Worm (Caenorhabditis elegans) whole organism, L1 larva: ENCODE data around the gene ptp-3.

ENCODE experiments used
- C16A3.4 ChIP-seq: fragments of 150-350 bp; optimal IDR thresholded peaks from 2 replicates; lab custom pipeline; 2014; ENCODE audit warnings: missing biosample characterization, missing genetic modification characterization
- C34B4.2 ChIP-seq: sonication (generic microtip); optimal IDR thresholded peaks from 2 replicates; lab custom pipeline; 2017; ENCODE audit warnings: mild to moderate bottlenecking, missing genetic modification characterization, missing compliant biosample characterization
- aly-2 ChIP-seq: fragments of 150-350 bp; optimal IDR thresholded peaks from 2 replicates; lab custom pipeline; 2014; ENCODE audit warnings: missing biosample characterization, missing genetic modification characterization
- ama-1 ChIP-seq: fragments of 150-350 bp; optimal IDR thresholded peaks from 2 replicates; lab custom pipeline; 2014
- blmp-1 ChIP-seq: fragments of 150-350 bp; optimal IDR thresholded peaks from 2 replicates; lab custom pipeline; 2014; ENCODE audit warnings: missing biosample characterization, missing genetic modification characterization
- ceh-63 ChIP-seq: fragments of 200-800 bp; sonication (Bioruptor generic); optimal IDR thresholded peaks from 2 replicates; lab custom pipeline; 2018; ENCODE audit warnings: mild to moderate bottlenecking, missing genetic modification characterization, missing compliant biosample characterization
- ceh-8 ChIP-seq: fragments of 200-800 bp; sonication (Bioruptor generic); optimal IDR thresholded peaks from 2 replicates; lab custom pipeline; 2018; ENCODE audit warnings: mild to moderate bottlenecking, missing genetic modification characterization, moderate library complexity, missing compliant biosample characterization
- ceh-82 ChIP-seq, 3 experiments: fragments of 150-350 bp in 1 of 3; sonication (generic microtip) in 2 of 3; optimal IDR thresholded peaks; 2 replicates each; lab custom pipeline; 2014 to 2017; ENCODE audit warnings: missing biosample characterization in 3 of 3, missing genetic modification characterization in 3 of 3
- ceh-88 ChIP-seq: fragments of 200-800 bp; sonication (Bioruptor generic); IDR thresholded peaks from 2 replicates; pipeline ENCODE4 v1.3.6; 2022; ENCODE audit warnings: missing genetic modification characterization, missing compliant biosample characterization
- ceh-90 ChIP-seq: sonication (generic microtip); optimal IDR thresholded peaks from 2 replicates; lab custom pipeline; 2016; ENCODE audit warnings: missing genetic modification characterization, missing compliant biosample characterization
- ces-1 ChIP-seq: fragments of 150-350 bp; optimal IDR thresholded peaks from 2 replicates; lab custom pipeline; 2014; ENCODE audit warnings: missing biosample characterization, missing genetic modification reagents, missing genetic modification characterization
- dpl-1 ChIP-seq, 3 experiments: fragments of 150-350 bp in 2 of 3; sonication (generic microtip) in 1 of 3; optimal IDR thresholded peaks; 2 replicates each; lab custom pipeline; 2014 to 2017; ENCODE audit warnings: missing biosample characterization in 3 of 3, missing genetic modification characterization in 3 of 3, missing genetic modification reagents in 3 of 3
- dsc-1 ChIP-seq: sonication (generic microtip); optimal IDR thresholded peaks from 2 replicates; lab custom pipeline; 2016; ENCODE audit warnings: mild to moderate bottlenecking, missing genetic modification characterization, missing compliant biosample characterization
- efl-3 ChIP-seq: fragments of 200-800 bp; sonication (Bioruptor generic); optimal IDR thresholded peaks from 2 replicates; lab custom pipeline; 2018; ENCODE audit warnings: mild to moderate bottlenecking, missing genetic modification characterization, missing compliant biosample characterization
- egl-13 ChIP-seq: sonication (generic microtip); optimal IDR thresholded peaks from 2 replicates; lab custom pipeline; 2016; ENCODE audit warnings: missing genotype, missing genetic modification reagents, missing genetic modification characterization, missing compliant biosample characterization
- egl-27 ChIP-seq, 2 experiments: fragments of 150-350 bp in 1 of 2; sonication (generic microtip); optimal IDR thresholded peaks; 3 replicates each; lab custom pipeline; 2017 to 2018; ENCODE audit warnings: missing biosample characterization in 2 of 2, missing genetic modification characterization in 2 of 2, missing genetic modification reagents in 2 of 2
- elt-2 ChIP-seq: sonication (generic microtip); optimal IDR thresholded peaks from 2 replicates; lab custom pipeline; 2016; ENCODE audit warnings: missing genetic modification characterization, mild to moderate bottlenecking, inconsistent platforms, missing compliant biosample characterization, missing genetic modification reagents
- fkh-10 ChIP-seq: sonication (generic microtip); optimal IDR thresholded peaks from 2 replicates; lab custom pipeline; 2017; ENCODE audit warnings: missing biosample characterization, missing genetic modification reagents, missing genetic modification characterization
- fkh-8 ChIP-seq: sonication (generic microtip); optimal IDR thresholded peaks from 2 replicates; lab custom pipeline; 2016; ENCODE audit warnings: mild to moderate bottlenecking, missing genetic modification characterization, missing compliant biosample characterization
- hlh-4 ChIP-seq: sonication (generic microtip); optimal IDR thresholded peaks from 2 replicates; lab custom pipeline; 2016; ENCODE audit warnings: mild to moderate bottlenecking, missing genetic modification characterization, missing compliant biosample characterization
- irx-1 ChIP-seq: sonication (generic microtip); optimal IDR thresholded peaks from 2 replicates; lab custom pipeline; 2016; ENCODE audit warnings: missing genetic modification characterization, missing compliant biosample characterization
- isw-1 ChIP-seq: fragments of 200-800 bp; sonication (Bioruptor generic); IDR thresholded peaks from 2 replicates; pipeline ENCODE4 v1.3.6; 2022; ENCODE audit warnings: missing genetic modification characterization, missing compliant biosample characterization
- lin-13 ChIP-seq: fragments of 150-350 bp; optimal IDR thresholded peaks from 2 replicates; lab custom pipeline; 2014; ENCODE audit warnings: missing biosample characterization, missing genetic modification reagents, missing genetic modification characterization
- lin-14 ChIP-seq: fragments of 200-800 bp; sonication (Bioruptor generic); optimal IDR thresholded peaks from 2 replicates; lab custom pipeline; 2018; ENCODE audit warnings: mild to moderate bottlenecking, missing genetic modification characterization, moderate library complexity, missing compliant biosample characterization
- lin-35 ChIP-seq, 2 experiments: fragments of 150-350 bp; optimal IDR thresholded peaks; 2 replicates each; lab custom pipeline; 2014; ENCODE audit warnings: missing biosample characterization in 2 of 2, missing genetic modification characterization in 2 of 2, missing genetic modification reagents in 2 of 2
- lin-39 ChIP-seq: fragments of 150-350 bp; optimal IDR thresholded peaks from 2 replicates; lab custom pipeline; 2014; ENCODE audit warnings: missing biosample characterization, missing genetic modification reagents, missing genetic modification characterization
- mdl-1 ChIP-seq, 2 experiments: fragments of 150-350 bp; optimal IDR thresholded peaks; 2 replicates each; lab custom pipeline; 2014 to 2017; ENCODE audit warnings: missing biosample characterization in 2 of 2, missing genetic modification characterization in 2 of 2, inconsistent platforms in 1 of 2
- mef-2 ChIP-seq: fragments of 150-350 bp; optimal IDR thresholded peaks from 2 replicates; lab custom pipeline; 2014; ENCODE audit warnings: missing biosample characterization, missing genetic modification characterization
- mep-1 ChIP-seq: fragments of 150-350 bp; optimal IDR thresholded peaks from 2 replicates; lab custom pipeline; 2014; ENCODE audit warnings: missing biosample characterization, missing genetic modification characterization
- nhr-11 ChIP-seq: fragments of 150-350 bp; optimal IDR thresholded peaks from 2 replicates; lab custom pipeline; 2014; ENCODE audit warnings: missing biosample characterization, missing genetic modification characterization
- nhr-19 ChIP-seq: fragments of 200-800 bp; sonication (Bioruptor generic); conservative IDR thresholded peaks from 2 replicates; pipeline ENCODE4 v1.3.6; 2022; ENCODE audit warnings: missing genetic modification characterization, missing compliant biosample characterization
- nhr-20 ChIP-seq: sonication (generic microtip); optimal IDR thresholded peaks from 2 replicates; lab custom pipeline; 2016; ENCODE audit warnings: mild to moderate bottlenecking, missing genetic modification characterization, missing compliant biosample characterization
- nhr-237 ChIP-seq: fragments of 150-350 bp; optimal IDR thresholded peaks from 2 replicates; lab custom pipeline; 2014; ENCODE audit warnings: missing biosample characterization, missing genetic modification characterization
- nhr-28 ChIP-seq: fragments of 150-350 bp; optimal IDR thresholded peaks from 2 replicates; lab custom pipeline; 2014; ENCODE audit warnings: missing biosample characterization, missing genetic modification characterization
- nhr-71 ChIP-seq: sonication (generic microtip); optimal IDR thresholded peaks from 2 replicates; lab custom pipeline; 2016; ENCODE audit warnings: mild to moderate bottlenecking, missing genetic modification characterization, moderate library complexity, missing compliant biosample characterization
- nhr-77 ChIP-seq: fragments of 150-350 bp; optimal IDR thresholded peaks from 2 replicates; lab custom pipeline; 2014; ENCODE audit warnings: missing biosample characterization, missing genetic modification characterization
- nhr-85 ChIP-seq: sonication (generic microtip); peaks from one replicate; lab custom pipeline; 2016; ENCODE audit warnings: missing genetic modification characterization, inconsistent platforms, missing compliant biosample characterization
- nhr-90 ChIP-seq: sonication (generic microtip); optimal IDR thresholded peaks from 2 replicates; lab custom pipeline; 2016; ENCODE audit warnings: mild to moderate bottlenecking, missing genetic modification characterization, missing compliant biosample characterization; ENCODE audit not compliant: poor library complexity
- rnt-1 ChIP-seq: sonication (generic microtip); optimal IDR thresholded peaks from 2 replicates; lab custom pipeline; 2016; ENCODE audit warnings: mild to moderate bottlenecking, missing genetic modification characterization, moderate library complexity, missing compliant biosample characterization
- skn-1 ChIP-seq: fragments of 150-350 bp; optimal IDR thresholded peaks from 2 replicates; lab custom pipeline; 2014; ENCODE audit warnings: missing biosample characterization, missing genetic modification characterization
- snu-23 ChIP-seq: sonication (generic microtip); optimal IDR thresholded peaks from 2 replicates; lab custom pipeline; 2016; ENCODE audit warnings: missing genetic modification characterization, missing compliant biosample characterization
- sox-4 ChIP-seq: sonication (generic microtip); optimal IDR thresholded peaks from 2 replicates; lab custom pipeline; 2016; ENCODE audit warnings: missing genetic modification characterization, missing compliant biosample characterization
- sptf-1 ChIP-seq: fragments of 150-350 bp; optimal IDR thresholded peaks from 2 replicates; lab custom pipeline; 2014; ENCODE audit warnings: missing biosample characterization, missing genetic modification characterization
- tbx-2 ChIP-seq: sonication (generic microtip); optimal IDR thresholded peaks from 2 replicates; lab custom pipeline; 2016; ENCODE audit warnings: missing genetic modification characterization, missing compliant biosample characterization
- xbp-1 ChIP-seq: sonication (generic microtip); optimal IDR thresholded peaks from 2 replicates; lab custom pipeline; 2016; ENCODE audit warnings: missing genetic modification characterization, missing compliant biosample characterization
- zip-4 ChIP-seq: fragments of 200-800 bp; sonication (Bioruptor generic); optimal IDR thresholded peaks from 2 replicates; lab custom pipeline; 2018; ENCODE audit warnings: mild to moderate bottlenecking, missing genetic modification characterization, moderate library complexity, missing compliant biosample characterization

Gene ptp-3

DNA sequence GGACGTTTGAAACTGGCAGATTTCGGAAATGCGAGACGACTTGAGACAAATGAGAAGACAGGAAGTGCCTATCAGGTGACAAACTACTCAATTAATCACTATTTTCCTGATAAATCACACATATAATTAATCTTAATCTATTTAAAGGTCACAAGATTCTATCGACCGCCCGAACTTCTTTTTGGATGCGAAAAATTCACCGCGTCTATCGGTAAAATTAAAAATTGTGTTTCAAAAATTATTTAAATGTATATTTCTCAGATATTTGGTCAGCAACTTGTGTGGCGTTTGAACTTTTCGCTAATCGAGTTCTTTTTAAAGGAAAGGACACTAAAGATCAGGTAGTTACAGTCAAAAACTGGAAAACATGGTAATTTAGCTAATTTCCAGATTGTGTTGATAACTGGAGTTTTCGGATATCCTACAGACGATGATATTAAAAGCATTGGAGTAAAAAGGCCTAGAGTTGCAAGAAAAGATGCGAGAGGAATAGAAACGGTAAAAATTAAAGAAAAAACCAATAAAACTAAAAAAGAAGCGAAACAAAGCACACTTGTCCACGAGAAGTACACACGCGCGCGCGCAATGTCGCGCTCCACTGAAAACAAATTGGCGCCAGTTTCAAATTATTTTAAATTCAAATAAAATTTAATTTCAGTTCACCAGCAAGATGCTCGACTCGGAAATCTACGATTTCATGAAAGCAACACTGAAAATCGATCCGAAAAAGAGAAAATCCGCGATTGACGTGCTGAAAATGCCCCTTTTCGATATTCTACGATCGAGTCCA lies 26.9 kb upstream of the ptp-3 start (continued):
- TF ChIP-seq dpl-1 (GFP tag; optimal IDR thresholded peaks at IDR 0.05; lab: Kevin White, UChicago) (peak in 2 of 3 experiments; percentile 34 to 65), C16A3.4 (tag; lab: Kevin White, UChicago) (no peak), lin-14 (GFP tag; lab: Kevin White, UChicago) (peak; percentile 27), C34B4.2 (tag; lab: Kevin White, UChicago) (no peak), lin-39 (peak; percentile 49)

DNA sequence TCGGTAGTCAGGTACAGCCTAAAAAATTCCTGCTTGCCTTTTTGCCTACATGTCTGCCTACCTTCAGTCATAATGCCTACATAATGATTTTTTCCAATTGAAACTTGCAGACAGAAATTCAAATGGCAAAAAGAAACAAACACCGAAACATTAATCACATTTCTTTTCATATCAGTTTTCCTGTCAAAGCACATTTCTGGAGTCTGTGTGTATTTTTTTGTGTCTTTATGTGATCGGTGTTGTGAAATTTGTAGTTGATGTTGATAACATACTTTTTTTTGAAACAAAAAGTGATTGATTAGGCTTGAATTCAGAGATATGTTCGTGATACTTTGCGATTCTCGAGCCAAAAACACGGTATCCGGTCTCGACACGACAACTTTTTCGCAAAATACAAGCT lies 26.0 kb upstream of the ptp-3 start:
- TF ChIP-seq zip-4 (GFP tag; lab: Kevin White, UChicago) (no peak), hlh-4 (no peak), ama-1 (lab: Kevin White, UChicago) (no peak), fkh-10 (GFP tag; lab: Kevin White, UChicago) (no peak), sptf-1 (tag; lab: Kevin White, UChicago) (no peak), mef-2 (tag; lab: Kevin White, UChicago) (no peak), ceh-88 (GFP tag; lab: Robert Waterston, UW) (no peak), lin-35 (GFP tag; optimal IDR thresholded peaks at IDR 0.05; lab: Kevin White, UChicago) (peak in 1 of 2 experiments; percentile 2), elt-2 (tag; lab: Kevin White, UChicago) (peak; percentile 20), egl-27 (tag; optimal IDR thresholded peaks at IDR 0.05; lab: Kevin White, UChicago) (no peak)

DNA sequence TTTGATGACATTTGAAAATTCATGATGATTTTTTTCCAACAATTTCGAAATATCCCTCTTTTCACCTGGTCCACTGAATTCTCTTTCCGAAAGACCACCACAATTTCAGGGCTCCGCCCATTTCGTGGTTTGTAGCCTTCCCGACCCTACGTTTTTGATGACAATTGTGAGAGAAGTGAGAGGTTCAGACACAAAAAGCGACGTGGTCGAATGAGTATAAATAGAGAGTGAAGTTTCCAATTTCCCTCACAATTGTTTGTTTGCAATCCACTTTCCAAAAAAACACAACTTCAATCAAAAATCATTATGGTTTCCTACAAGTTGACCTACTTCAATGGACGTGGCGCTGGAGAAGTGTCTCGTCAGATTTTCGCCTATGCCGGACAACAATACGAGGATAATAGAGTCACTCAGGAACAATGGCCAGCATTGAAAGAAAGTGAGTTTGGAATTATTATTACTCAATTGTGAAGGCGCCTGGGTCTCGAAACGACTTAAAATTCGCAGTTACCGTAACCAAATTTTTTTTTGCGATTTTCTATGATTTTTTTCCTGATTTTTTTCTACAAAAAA lies 25.1 kb upstream of the ptp-3 start, which contains the start of gene gst-5:
Gene gst-5, plus strand, starts transcription at position 246 of the 573 bp plus-strand sequence.
- TF ChIP-seq aly-2 (tag; lab: Kevin White, UChicago): no peak
- no peak for TF ChIP-seq dsc-1 (tag; lab: Kevin White, UChicago)
- peak; percentile 68 for TF ChIP-seq blmp-1
- peak in 1 of 2 experiments; percentile 9 for TF ChIP-seq mdl-1 (tag; optimal IDR thresholded peaks at IDR 0.05; lab: Kevin White, UChicago)
- peak; percentile 19; the same call in 1 of the 2 replicates for TF ChIP-seq nhr-19 (GFP tag; lab: Robert Waterston, UW)
- peak; percentile 71 for TF ChIP-seq rnt-1 (tag; lab: Kevin White, UChicago)
- peak; percentile 41 for TF ChIP-seq zip-4 (GFP tag; lab: Kevin White, UChicago)
- TF ChIP-seq ceh-90 (tag; lab: Kevin White, UChicago): no peak
- peak; percentile 27 for TF ChIP-seq xbp-1 (tag; lab: Kevin White, UChicago)
- peak; percentile 54 for TF ChIP-seq nhr-77 (tag; lab: Kevin White, UChicago)
- peak; percentile 15 to 28 (median 18) for TF ChIP-seq dpl-1 (GFP tag; optimal IDR thresholded peaks at IDR 0.05; lab: Kevin White, UChicago)
- peak; percentile 44 for TF ChIP-seq tbx-2 (tag; lab: Kevin White, UChicago)
- TF ChIP-seq nhr-90 (tag; lab: Kevin White, UChicago): peak; percentile 43
- peak in 1 of 2 experiments; percentile 53 for TF ChIP-seq lin-35 (GFP tag; optimal IDR thresholded peaks at IDR 0.05; lab: Kevin White, UChicago)
- peak; percentile 99 for TF ChIP-seq skn-1 (tag; lab: Kevin White, UChicago)
- no peak for TF ChIP-seq ceh-63 (GFP tag; lab: Kevin White, UChicago)
- peak; percentile 3 for TF ChIP-seq irx-1 (tag; lab: Kevin White, UChicago)
- TF ChIP-seq nhr-237 (tag; lab: Kevin White, UChicago): peak; percentile 72
- TF ChIP-seq lin-13 (GFP tag; lab: Kevin White, UChicago): no peak
- TF ChIP-seq nhr-20 (tag; lab: Kevin White, UChicago): peak; percentile 68
- peak; percentile 79 for TF ChIP-seq nhr-71 (tag; lab: Kevin White, UChicago)
- TF ChIP-seq ceh-82 (tag; optimal IDR thresholded peaks at IDR 0.05; lab: Kevin White, UChicago): peak; percentile 10 to 50 (median 29)
- no peak for TF ChIP-seq hlh-4
- TF ChIP-seq sox-4: no peak
- no peak for TF ChIP-seq ceh-8 (GFP tag; lab: Kevin White, UChicago)
- peak; percentile 40 for TF ChIP-seq nhr-11 (tag; lab: Kevin White, UChicago)
- TF ChIP-seq egl-27 (tag; optimal IDR thresholded peaks at IDR 0.05; lab: Kevin White, UChicago): peak in 1 of 2 experiments; percentile 13
- TF ChIP-seq mep-1 (tag; lab: Kevin White, UChicago): peak; percentile 55
- TF ChIP-seq egl-13 (tag; lab: Kevin White, UChicago): no peak
- peak; percentile 27 for TF ChIP-seq isw-1
- peak; percentile 91 for TF ChIP-seq lin-14 (GFP tag; lab: Kevin White, UChicago)
- TF ChIP-seq nhr-28 (tag; lab: Kevin White, UChicago): peak; percentile 59
- no peak for TF ChIP-seq ces-1 (GFP tag; lab: Kevin White, UChicago)
- TF ChIP-seq fkh-8 (tag; lab: Kevin White, UChicago): peak; percentile 59
- peak; percentile 67 for TF ChIP-seq snu-23 (GFP tag; lab: Kevin White, UChicago)
- peak; percentile 84 for TF ChIP-seq nhr-85 (tag; lab: Kevin White, UChicago)
- no peak for TF ChIP-seq efl-3
